Fruit fly (Drosophila melanogaster) whole organism, embryonic: Measurements from ENCODE around the gene Sdic2.

Source experiments
- Ada2b ChIP-seq: fragments of 200-800 bp; sonication (Bioruptor generic); IDR thresholded peaks from 2 replicates; pipeline ENCODE4 v1.3.6; 2022; ENCODE audit warnings: missing biosample characterization, missing genetic modification characterization
- CG10209 ChIP-seq: fragments of 200-800 bp; sonication (Bioruptor generic); optimal IDR thresholded peaks from 3 replicates; lab custom pipeline; 2017; ENCODE audit warnings: missing biosample characterization, mild to moderate bottlenecking, missing genetic modification characterization, missing genetic modification reagents
- CG11560 ChIP-seq: fragments of 200-800 bp; sonication (Bioruptor generic); IDR thresholded peaks from 3 replicates; pipeline ENCODE4 v1.3.6; 2022; ENCODE audit warnings: missing biosample characterization, missing genetic modification characterization
- CG12219 ChIP-seq: fragments of 200-800 bp; sonication (Bioruptor generic); optimal IDR thresholded peaks from 3 replicates; lab custom pipeline; 2018; ENCODE audit warnings: missing biosample characterization, mild to moderate bottlenecking, missing genetic modification characterization
- CG13287 ChIP-seq: fragments of 200-800 bp; sonication (Bioruptor generic); IDR thresholded peaks from 2 replicates; pipeline ENCODE4 v1.3.6; 2022; ENCODE audit warnings: missing biosample characterization, missing genetic modification characterization; ENCODE audit not compliant: partially characterized antibody
- CG14860 ChIP-seq: fragments of 200-800 bp; sonication (Bioruptor generic); IDR thresholded peaks from 3 replicates; pipeline ENCODE4 v1.3.6; 2022; ENCODE audit warnings: missing biosample characterization, missing genetic modification characterization; ENCODE audit not compliant: partially characterized antibody
- CG18262 ChIP-seq: fragments of 200-800 bp; optimal IDR thresholded peaks from 3 replicates; lab custom pipeline; 2019; ENCODE audit warnings: missing biosample characterization, mild to moderate bottlenecking, missing genetic modification characterization, moderate library complexity
- CG18599 ChIP-seq: fragments of 200-800 bp; sonication (Bioruptor generic); optimal IDR thresholded peaks from 3 replicates; lab custom pipeline; 2017; ENCODE audit warnings: missing biosample characterization, missing genetic modification characterization, mild to moderate bottlenecking, moderate library complexity, missing genetic modification reagents
- CG18619 ChIP-seq: fragments of 200-800 bp; sonication (Bioruptor generic); optimal IDR thresholded peaks from 3 replicates; lab custom pipeline; 2017; ENCODE audit warnings: missing biosample characterization, mild to moderate bottlenecking, missing genetic modification characterization
- CG2120 ChIP-seq: fragments of 200-800 bp; sonication (Bioruptor generic); optimal IDR thresholded peaks from 3 replicates; lab custom pipeline; 2016; ENCODE audit warnings: missing biosample characterization, missing genetic modification characterization
- CG31224 ChIP-seq: fragments of 200-800 bp; sonication (Bioruptor generic); IDR thresholded peaks from 2 replicates; pipeline ENCODE4 v1.3.6; 2022; ENCODE audit warnings: missing biosample characterization, missing genetic modification characterization
- CG3726 ChIP-seq: fragments of 200-800 bp; sonication (Bioruptor generic); IDR thresholded peaks from 3 replicates; pipeline ENCODE4, ENCODE4 v1.3.6; 2022; ENCODE audit warnings: missing biosample characterization, missing genetic modification characterization
- CG4328 ChIP-seq: fragments of 200-800 bp; sonication (Bioruptor generic); optimal IDR thresholded peaks from 3 replicates; lab custom pipeline; 2017; ENCODE audit warnings: missing biosample characterization, missing genetic modification reagents, missing genetic modification characterization
- CG4707 ChIP-seq: fragments of 200-800 bp; sonication (Bioruptor generic); optimal IDR thresholded peaks from 2 replicates; lab custom pipeline; 2018; ENCODE audit warnings: missing biosample characterization, mild to moderate bottlenecking, missing genetic modification characterization, moderate library complexity
- CG8290 ChIP-seq, 3 experiments: fragments of 200-800 bp; sonication (Bioruptor generic); optimal IDR thresholded peaks; 2 replicates each; lab custom pipeline; 2016 to 2019; ENCODE audit warnings: missing biosample characterization in 3 of 3, missing genetic modification characterization in 3 of 3, mild to moderate bottlenecking in 2 of 3, moderate library complexity in 1 of 3
- D ChIP-seq, 2 experiments: fragments of 200-800 bp in 1 of 2; fragments of >200 bp in 1 of 2; sonication (Bioruptor generic) in 1 of 2; optimal IDR thresholded peaks; 2 replicates in 1 of 2; 3 replicates in 1 of 2; lab custom pipeline; 2017; ENCODE audit warnings: mild to moderate bottlenecking in 1 of 2, missing biosample characterization in 1 of 2, missing genetic modification characterization in 1 of 2, missing genetic modification reagents in 1 of 2
- D19A ChIP-seq: fragments of 200-800 bp; optimal IDR thresholded peaks from 3 replicates; lab custom pipeline; 2019; ENCODE audit warnings: missing biosample characterization, mild to moderate bottlenecking, missing genetic modification characterization, moderate library complexity
- Dip3 ChIP-seq: fragments of 200-800 bp; sonication (Bioruptor generic); optimal IDR thresholded peaks from 3 replicates; lab custom pipeline; 2016; ENCODE audit warnings: missing biosample characterization, missing genetic modification characterization
- Drgx ChIP-seq: fragments of 200-800 bp; sonication (Bioruptor generic); IDR thresholded peaks from 2 replicates; pipeline ENCODE4 v1.3.6; 2022; ENCODE audit warnings: missing biosample characterization, missing genetic modification characterization
- E2f1 ChIP-seq: fragments of 200-800 bp; sonication (Bioruptor generic); IDR thresholded peaks from 2 replicates; pipeline ENCODE4 v1.3.6; 2022; ENCODE audit warnings: missing biosample characterization, missing genetic modification characterization
- Hmx ChIP-seq: fragments of 200-800 bp; sonication (Bioruptor generic); optimal IDR thresholded peaks from 2 replicates; lab custom pipeline; 2016; ENCODE audit warnings: missing biosample characterization, missing genetic modification characterization
- Hr51 ChIP-seq, 2 experiments: fragments of 200-800 bp; sonication (Bioruptor generic); optimal IDR thresholded peaks; 2 replicates in 1 of 2; 3 replicates in 1 of 2; lab custom pipeline; 2016 to 2018; ENCODE audit warnings: missing biosample characterization in 2 of 2, missing genetic modification characterization in 2 of 2, mild to moderate bottlenecking in 1 of 2, moderate library complexity in 1 of 2
- Jarid2 ChIP-seq: fragments of 200-800 bp; sonication (Bioruptor generic); optimal IDR thresholded peaks from 3 replicates; lab custom pipeline; 2017; ENCODE audit warnings: mild to moderate bottlenecking, missing biosample characterization, missing genetic modification reagents, missing genetic modification characterization
- Lhr ChIP-seq: fragments of 200-800 bp; sonication (Bioruptor generic); optimal IDR thresholded peaks from 3 replicates; lab custom pipeline; 2017; ENCODE audit warnings: mild to moderate bottlenecking, missing biosample characterization, missing genetic modification reagents, missing genetic modification characterization
- Max ChIP-seq: fragments of 200-800 bp; sonication (Bioruptor generic); optimal IDR thresholded peaks from 2 replicates; lab custom pipeline; 2016; ENCODE audit warnings: missing biosample characterization, mild to moderate bottlenecking, missing genetic modification characterization
- Neu2 ChIP-seq: fragments of 200-800 bp; sonication (Bioruptor generic); optimal IDR thresholded peaks from 3 replicates; lab custom pipeline; 2016; ENCODE audit warnings: missing biosample characterization, missing genetic modification characterization, borderline replicate concordance
- Nf-YA ChIP-seq: fragments of 200-800 bp; sonication (Bioruptor generic); IDR thresholded peaks from 2 replicates; pipeline ENCODE4 v1.3.6; 2022; ENCODE audit warnings: missing biosample characterization, missing genetic modification characterization
- Opbp ChIP-seq: fragments of 200-800 bp; sonication (Bioruptor generic); IDR thresholded peaks from 3 replicates; pipeline ENCODE4 v1.3.6; 2022; ENCODE audit warnings: missing biosample characterization, missing genetic modification characterization; ENCODE audit not compliant: partially characterized antibody
- Sox102F ChIP-seq: fragments of 200-800 bp; sonication (Bioruptor generic); optimal IDR thresholded peaks from 2 replicates; lab custom pipeline; 2018; ENCODE audit warnings: missing biosample characterization, mild to moderate bottlenecking, missing genetic modification characterization, moderate library complexity
- Sry-δ ChIP-seq: fragments of 200-800 bp; sonication (Bioruptor generic); optimal IDR thresholded peaks from 2 replicates; lab custom pipeline; 2016; ENCODE audit warnings: missing biosample characterization, missing genetic modification characterization
- TFAM ChIP-seq: fragments of 200-800 bp; sonication (Bioruptor generic); optimal IDR thresholded peaks from 2 replicates; lab custom pipeline; 2017; ENCODE audit warnings: missing biosample characterization, missing genetic modification characterization, inconsistent platforms
- YL-1 ChIP-seq: fragments of 200-800 bp; sonication (Bioruptor generic); optimal IDR thresholded peaks from 3 replicates; lab custom pipeline; 2017; ENCODE audit warnings: missing biosample characterization, mild to moderate bottlenecking, missing genetic modification characterization
- amos ChIP-seq: fragments of 200-800 bp; sonication (Bioruptor generic); IDR thresholded peaks from 2 replicates; pipeline ENCODE4 v1.3.6; 2022; ENCODE audit warnings: missing biosample characterization, missing genetic modification characterization; ENCODE audit not compliant: partially characterized antibody
- cad ChIP-seq: fragments of >200 bp; optimal IDR thresholded peaks from 2 replicates; lab custom pipeline; 2017; ENCODE audit warnings: missing biosample characterization, missing genetic modification characterization
- cg ChIP-seq: fragments of 200-800 bp; sonication (Bioruptor generic); optimal IDR thresholded peaks from 3 replicates; lab custom pipeline; 2019; ENCODE audit warnings: missing biosample characterization, mild to moderate bottlenecking, missing genetic modification characterization, moderate library complexity
- corto ChIP-seq: fragments of 200-800 bp; sonication (Bioruptor generic); optimal IDR thresholded peaks from 2 replicates; lab custom pipeline; 2016; ENCODE audit warnings: missing biosample characterization, mild to moderate bottlenecking, missing genetic modification characterization, moderate library complexity
- da ChIP-seq: fragments of 200-800 bp; sonication (Bioruptor generic); optimal IDR thresholded peaks from 2 replicates; lab custom pipeline; 2016; ENCODE audit warnings: missing biosample characterization, missing genetic modification characterization
- en ChIP-seq: fragments of 200-800 bp; sonication (Bioruptor generic); optimal IDR thresholded peaks from 2 replicates; lab custom pipeline; 2016; ENCODE audit warnings: missing biosample characterization, missing genetic modification characterization
- fd96Cb ChIP-seq: fragments of 200-800 bp; sonication (Bioruptor generic); optimal IDR thresholded peaks from 2 replicates; lab custom pipeline; 2018; ENCODE audit warnings: missing biosample characterization, mild to moderate bottlenecking, missing genetic modification characterization, moderate library complexity
- ken ChIP-seq: fragments of 200-800 bp; sonication (Bioruptor generic); IDR thresholded peaks from 3 replicates; pipeline ENCODE4 v1.3.6; 2022; ENCODE audit warnings: missing biosample characterization, missing genetic modification characterization
- pros ChIP-seq: fragments of 200-800 bp; sonication (Bioruptor generic); optimal IDR thresholded peaks from 3 replicates; lab custom pipeline; 2019; ENCODE audit warnings: missing biosample characterization, mild to moderate bottlenecking, missing genetic modification characterization, moderate library complexity
- sima ChIP-seq: fragments of 200-800 bp; sonication (Bioruptor generic); optimal IDR thresholded peaks from 2 replicates; lab custom pipeline; 2016; ENCODE audit warnings: missing biosample characterization, missing genetic modification characterization
- sna ChIP-seq: fragments of 200-800 bp; sonication (Bioruptor generic); IDR thresholded peaks from 2 replicates; pipeline ENCODE4 v1.3.6; 2022; ENCODE audit warnings: missing biosample characterization, missing genetic modification characterization; ENCODE audit not compliant: partially characterized antibody
- tup ChIP-seq: fragments of 200-800 bp; sonication (Bioruptor generic); optimal IDR thresholded peaks from 2 replicates; lab custom pipeline; 2016; ENCODE audit warnings: missing biosample characterization, mild to moderate bottlenecking, missing genetic modification characterization, moderate library complexity
- usp ChIP-seq: fragments of >200 bp; optimal IDR thresholded peaks from 2 replicates; lab custom pipeline; 2017; ENCODE audit warnings: missing biosample characterization, missing genetic modification characterization
- wek ChIP-seq: fragments of 200-800 bp; sonication (Bioruptor generic); optimal IDR thresholded peaks from 3 replicates; lab custom pipeline; 2018; ENCODE audit warnings: missing biosample characterization, mild to moderate bottlenecking, missing genetic modification characterization, moderate library complexity
- yki ChIP-seq: fragments of >200 bp; optimal IDR thresholded peaks from 3 replicates; lab custom pipeline; 2018
- zen ChIP-seq: fragments of 200-800 bp; sonication (Bioruptor generic); optimal IDR thresholded peaks from 3 replicates; lab custom pipeline; 2018; ENCODE audit warnings: missing biosample characterization, mild to moderate bottlenecking, missing genetic modification characterization, moderate library complexity

Sdic2 gene

DNA sequence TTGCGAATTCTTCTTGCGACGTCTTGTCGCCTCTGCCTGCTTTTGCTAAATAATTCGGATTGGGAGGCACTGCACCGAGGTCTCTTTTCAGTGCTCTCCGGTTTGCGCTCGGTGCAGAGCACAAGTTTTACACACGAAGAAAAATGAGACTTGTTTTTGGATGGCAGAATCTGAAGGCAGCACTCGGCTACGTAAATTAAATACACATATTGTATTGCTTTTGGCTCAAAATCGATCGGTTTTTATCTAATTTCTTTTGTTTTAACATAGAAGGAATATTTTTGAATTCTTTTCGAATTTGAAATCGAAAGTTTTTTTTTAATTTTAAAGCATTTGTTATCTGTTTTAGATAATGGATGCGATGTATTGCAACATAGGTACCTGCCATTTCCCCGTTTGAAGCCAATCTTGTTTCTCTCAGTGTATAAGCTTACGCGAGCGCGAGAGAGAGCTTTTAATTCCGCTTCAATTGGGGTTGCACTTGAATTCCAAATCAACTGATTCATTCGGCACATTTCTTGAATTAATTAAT, 12.8 kb downstream of the Sdic2 start, which contains the start of gene AnxB10 (continued):
- TF ChIP-seq CG8290 (GFP tag; optimal IDR thresholded peaks at IDR 0.05; lab: Kevin White, UChicago) (no peak), CG8290 (tag; optimal IDR thresholded peaks at IDR 0.05; lab: Kevin White, UChicago) (no peak), pros (GFP tag; lab: Kevin White, UChicago) (no peak), corto (GFP tag; lab: Kevin White, UChicago) (peak; percentile 58), CG4328 (peak; percentile 14), TFAM (GFP tag; lab: Kevin White, UChicago) (no peak), sna (GFP tag; lab: Robert Waterston, UW) (no peak), yki (lab: Kevin White, UChicago) (no peak), Drgx (peak; percentile 93), CG31224 (0 out of 2 replicates have a peak, but pooled peaks have one; percentile 25), Jarid2 (peak; percentile 10), E2f1 (GFP tag; lab: Robert Waterston, UW) (0 out of 2 replicates have a peak, but pooled peaks have one; percentile 26), Dip3 (GFP tag; lab: Kevin White, UChicago) (peak; percentile 48), Lhr (GFP tag; lab: Kevin White, UChicago) (no peak), CG3726 (no peak), zen (tag; lab: Kevin White, UChicago) (no peak), CG18599 (GFP tag; lab: Kevin White, UChicago) (peak; percentile 76), Opbp (GFP tag; lab: Robert Waterston, UW) (no peak), tup (GFP tag; lab: Kevin White, UChicago) (peak; percentile 14), amos (GFP tag; lab: Robert Waterston, UW) (no peak), cg (GFP tag; lab: Kevin White, UChicago) (no peak), CG2120 (GFP tag; lab: Kevin White, UChicago) (peak; percentile 40), da (GFP tag; lab: Kevin White, UChicago) (no peak), CG11560 (tag; lab: Robert Waterston, UW) (0 out of 3 replicates have a peak, but pooled peaks have one; percentile 7), sima (GFP tag; lab: Kevin White, UChicago) (no peak), CG10209 (GFP tag; lab: Kevin White, UChicago) (peak; percentile 53), fd96Cb (tag; lab: Kevin White, UChicago) (peak; percentile 67), Hmx (no peak), CG18619 (no peak), Sry-δ (GFP tag; lab: Kevin White, UChicago) (peak; percentile 25), ken (no peak), D19A (tag; lab: Kevin White, UChicago) (peak; percentile 56), Ada2b (GFP tag; lab: Robert Waterston, UW) (peak; percentile 63), Hr51 (GFP tag; optimal IDR thresholded peaks at IDR 0.05; lab: Kevin White, UChicago) (peak in 1 of 2 experiments; percentile 75), usp (GFP tag; lab: Kevin White, UChicago) (no peak), Sox102F (GFP tag; lab: Kevin White, UChicago) (peak; percentile 71), cad (no peak), Neu2 (no peak), CG14860 (no peak), wek (no peak), Nf-YA (no peak), en (peak; percentile 33), CG18262 (tag; lab: Kevin White, UChicago) (peak; percentile 68), CG13287 (GFP tag; lab: Robert Waterston, UW) (no peak), D (optimal IDR thresholded peaks at IDR 0.05; lab: Kevin White, UChicago) (no peak), D (GFP tag; optimal IDR thresholded peaks at IDR 0.05; lab: Kevin White, UChicago) (peak; percentile 49), CG4707 (no peak), Max (peak; percentile 54), YL-1 (GFP tag; lab: Kevin White, UChicago) (no peak), CG12219 (GFP tag; lab: Kevin White, UChicago) (no peak)
